Fruit fly (Drosophila melanogaster): ENCODE data around the gene Pdp1.

DNA sequence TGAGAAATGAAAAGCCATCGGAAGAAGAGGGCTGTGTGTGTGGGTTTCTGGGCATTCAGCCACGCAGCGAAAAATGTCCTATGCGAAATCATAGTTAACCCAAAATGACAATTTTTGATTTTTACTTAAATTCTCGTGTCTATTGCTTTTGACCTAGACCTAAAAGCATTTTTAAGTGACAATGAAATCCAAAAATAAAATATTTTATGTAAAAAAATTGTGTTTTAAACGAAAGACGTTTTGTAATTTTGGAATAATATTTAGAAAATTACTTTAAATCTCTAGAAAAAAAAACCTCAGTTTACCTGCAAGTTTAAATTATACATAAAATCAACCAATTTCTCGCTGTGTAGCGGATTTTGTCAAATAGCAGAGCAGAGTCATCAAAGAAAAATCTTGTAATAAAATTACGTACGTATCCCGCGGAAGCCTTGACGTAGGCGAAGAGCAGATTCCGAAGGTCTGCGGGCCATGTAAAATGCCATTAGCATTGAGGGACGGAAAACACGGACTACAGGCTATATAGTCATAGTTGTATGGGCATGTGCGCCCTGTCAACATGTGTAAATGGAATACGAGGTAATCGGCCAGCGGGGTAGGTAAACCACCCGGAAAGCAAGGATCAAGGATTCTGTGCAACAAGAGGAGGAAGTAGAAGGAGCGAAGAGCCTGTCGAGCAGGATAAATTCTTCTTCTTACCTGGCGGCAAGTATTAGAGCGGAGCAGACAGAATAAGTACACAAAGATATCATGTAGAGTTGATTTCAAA, 42.7 kb upstream of the Pdp1 start:
- TF ChIP-seq lola (GFP tag; optimal IDR thresholded peaks at IDR 0.05) (no peak), Hr78 (GFP tag; optimal IDR thresholded peaks at IDR 0.05) (no peak), sv (GFP tag; optimal IDR thresholded peaks at IDR 0.05) (no peak), foxo (GFP tag; optimal IDR thresholded peaks at IDR 0.05) (no peak), OdsH (GFP tag; optimal IDR thresholded peaks at IDR 0.05) (no peak), N (GFP tag; optimal IDR thresholded peaks at IDR 0.05) (no peak), rgr (GFP tag; optimal IDR thresholded peaks at IDR 0.05) (no peak), dsf (GFP tag; optimal IDR thresholded peaks at IDR 0.05; ENCODE audit: borderline replicate concordance) (no peak), pan (optimal IDR thresholded peaks at IDR 0.05) (no peak), Myc (optimal IDR thresholded peaks at IDR 0.05) (no peak)

Measured in whole organism, wandering third instar larva.